Fruit fly (Drosophila melanogaster) whole organism, pupa: Measurements from ENCODE around the gene MBD-R2.
A peak's percentile ranks its signal among the peaks of the same experiment; 100 is the strongest.

Experiments used
- CG10348 ChIP-seq: fragments of 200-800 bp; sonication (Bioruptor generic); IDR thresholded peaks from 2 replicates; pipeline ENCODE4 v1.3.6; 2022; ENCODE audit warnings: missing biosample characterization, missing genetic modification characterization
- CG12605 ChIP-seq: fragments of 200-800 bp; sonication (Bioruptor generic); IDR thresholded peaks from 2 replicates; pipeline ENCODE4 v1.3.6; 2022; ENCODE audit warnings: missing biosample characterization, missing genetic modification characterization
- CG13204 ChIP-seq: fragments of 200-800 bp; sonication (Bioruptor generic); optimal IDR thresholded peaks from 2 replicates; lab custom pipeline; 2018; ENCODE audit warnings: missing biosample characterization, mild to moderate bottlenecking, missing genetic modification characterization, moderate library complexity
- CG14655 ChIP-seq: fragments of 200-800 bp; sonication (Bioruptor generic); optimal IDR thresholded peaks from 3 replicates; lab custom pipeline; 2017; ENCODE audit warnings: mild to moderate bottlenecking, missing biosample characterization, missing genetic modification reagents, missing genetic modification characterization
- CG15710 ChIP-seq: fragments of 200-800 bp; sonication (Bioruptor generic); optimal IDR thresholded peaks from 2 replicates; lab custom pipeline; 2018; ENCODE audit warnings: missing biosample characterization, mild to moderate bottlenecking, missing genetic modification characterization, moderate library complexity
- CG17806 ChIP-seq: fragments of 200-800 bp; sonication (Bioruptor generic); optimal IDR thresholded peaks from 2 replicates; lab custom pipeline; 2018; ENCODE audit warnings: missing biosample characterization, mild to moderate bottlenecking, missing genetic modification characterization, moderate library complexity
- CG32121 ChIP-seq: fragments of 200-800 bp; sonication (Bioruptor generic); IDR thresholded peaks from 2 replicates; pipeline ENCODE4 v1.3.6; 2022; ENCODE audit warnings: missing biosample characterization, missing genetic modification characterization
- CG34367 ChIP-seq: fragments of 200-800 bp; sonication (Bioruptor generic); optimal IDR thresholded peaks from 2 replicates; lab custom pipeline; 2018; ENCODE audit warnings: missing biosample characterization, mild to moderate bottlenecking, missing genetic modification characterization
- CG4496 ChIP-seq: fragments of 200-800 bp; sonication (Bioruptor generic); IDR thresholded peaks from 3 replicates; pipeline ENCODE4 v1.3.6; 2022; ENCODE audit warnings: missing biosample characterization, missing genetic modification characterization
- CG8159 ChIP-seq: fragments of 200-800 bp; sonication (Bioruptor generic); optimal IDR thresholded peaks from 3 replicates; lab custom pipeline; 2018; ENCODE audit warnings: missing biosample characterization, mild to moderate bottlenecking, missing genetic modification characterization, moderate library complexity
- CG8301 ChIP-seq: fragments of 200-800 bp; sonication (Bioruptor generic); optimal IDR thresholded peaks from 2 replicates; lab custom pipeline; 2018; ENCODE audit warnings: missing biosample characterization, mild to moderate bottlenecking, missing genetic modification characterization
- CG9948 ChIP-seq: fragments of 200-800 bp; sonication (Bioruptor generic); optimal IDR thresholded peaks from 2 replicates; lab custom pipeline; 2018; ENCODE audit warnings: missing biosample characterization, mild to moderate bottlenecking, missing genetic modification characterization, moderate library complexity
- D1 ChIP-seq: fragments of 200-800 bp; sonication (Bioruptor generic); optimal IDR thresholded peaks from 2 replicates; lab custom pipeline; 2018; ENCODE audit warnings: missing biosample characterization, mild to moderate bottlenecking, missing genetic modification characterization, moderate library complexity
- EcR ChIP-seq: fragments of 200-800 bp; sonication (Bioruptor generic); optimal IDR thresholded peaks from 3 replicates; lab custom pipeline; 2019; ENCODE audit warnings: missing biosample characterization, missing genetic modification characterization, mild to moderate bottlenecking, moderate library complexity, missing genetic modification reagents
- Ets98B ChIP-seq: fragments of 200-800 bp; sonication (Bioruptor generic); IDR thresholded peaks from 2 replicates; pipeline ENCODE4 v1.3.6; 2022; ENCODE audit warnings: missing biosample characterization, missing genetic modification characterization
- Pif1A ChIP-seq: fragments of 200-800 bp; sonication (Bioruptor generic); optimal IDR thresholded peaks from 3 replicates; lab custom pipeline; 2016; ENCODE audit warnings: missing biosample characterization, missing genetic modification characterization
- Pif1B ChIP-seq: fragments of 200-800 bp; sonication (Bioruptor generic); optimal IDR thresholded peaks from 3 replicates; lab custom pipeline; 2016; ENCODE audit warnings: missing biosample characterization, missing genetic modification characterization
- Snoo ChIP-seq: fragments of 200-800 bp; sonication (Bioruptor generic); optimal IDR thresholded peaks from 3 replicates; lab custom pipeline; 2017; ENCODE audit warnings: missing biosample characterization, mild to moderate bottlenecking, missing genetic modification characterization, inconsistent platforms
- fd96Ca ChIP-seq: fragments of 200-800 bp; sonication (Bioruptor generic); IDR thresholded peaks from 3 replicates; pipeline ENCODE4 v1.3.6; 2022; ENCODE audit warnings: missing biosample characterization, missing genetic modification characterization
- gl ChIP-seq: fragments of 200-800 bp; sonication (Bioruptor generic); optimal IDR thresholded peaks from 2 replicates; lab custom pipeline; 2018; ENCODE audit warnings: missing biosample characterization, mild to moderate bottlenecking, missing genetic modification characterization
- rn ChIP-seq: fragments of 200-800 bp; sonication (Bioruptor generic); IDR thresholded peaks from 2 replicates; pipeline ENCODE4 v1.3.6; 2022; ENCODE audit warnings: missing biosample characterization, missing genetic modification characterization

The MBD-R2 gene

dm6 chr3R:12316420-12316819, 39.6 kb downstream of the MBD-R2 start:
- TF ChIP-seq CG9948: no peak
- TF ChIP-seq fd96Ca: no peak
- no peak for TF ChIP-seq CG14655
- no peak for TF ChIP-seq CG12605 (GFP tag; lab: Robert Waterston, UW)
- TF ChIP-seq CG8301 (tag; lab: Kevin White, UChicago): no peak
- no peak for TF ChIP-seq Pif1B
- TF ChIP-seq CG13204 (GFP tag; lab: Kevin White, UChicago): no peak
- no peak for TF ChIP-seq gl (tag; lab: Kevin White, UChicago)
- no peak for TF ChIP-seq Snoo (tag; lab: Kevin White, UChicago)
- TF ChIP-seq CG10348 (GFP tag; lab: Robert Waterston, UW): no peak
- TF ChIP-seq Pif1A (GFP tag; lab: Kevin White, UChicago): no peak
- TF ChIP-seq CG8159 (tag; lab: Kevin White, UChicago): no peak
- no peak for TF ChIP-seq EcR (GFP tag; lab: Kevin White, UChicago)
- TF ChIP-seq rn (GFP tag; lab: Robert Waterston, UW): no peak
- TF ChIP-seq CG34367 (tag; lab: Kevin White, UChicago): no peak
- no peak for TF ChIP-seq Ets98B
- no peak for TF ChIP-seq CG32121
- TF ChIP-seq CG17806 (tag; lab: Kevin White, UChicago): no peak
- TF ChIP-seq CG4496 (GFP tag; lab: Robert Waterston, UW): no peak

- peak; percentile 37 for TF ChIP-seq CG17806 (tag; lab: Kevin White, UChicago)
- TF ChIP-seq CG8301 (tag; lab: Kevin White, UChicago): peak; percentile 68
- TF ChIP-seq CG9948: peak; percentile 38
- TF ChIP-seq CG13204 (GFP tag; lab: Kevin White, UChicago): no peak
- TF ChIP-seq gl (tag; lab: Kevin White, UChicago): no peak
- TF ChIP-seq D1 (tag; lab: Kevin White, UChicago): no peak
- 0 out of 3 replicates have a peak, but pooled peaks have one; percentile 46 for TF ChIP-seq fd96Ca
- no peak for TF ChIP-seq EcR (GFP tag; lab: Kevin White, UChicago)
- TF ChIP-seq CG8159 (tag; lab: Kevin White, UChicago): peak; percentile 21
- TF ChIP-seq CG12605 (GFP tag; lab: Robert Waterston, UW): peak; percentile 38; the same call in 1 of the 2 replicates
- TF ChIP-seq CG10348 (GFP tag; lab: Robert Waterston, UW): no peak
- no peak for TF ChIP-seq rn (GFP tag; lab: Robert Waterston, UW)
- peak; percentile 83 for TF ChIP-seq CG14655
- no peak for TF ChIP-seq CG34367 (tag; lab: Kevin White, UChicago)
- no peak for TF ChIP-seq CG15710 (tag; lab: Kevin White, UChicago)
- no peak for TF ChIP-seq CG4496 (GFP tag; lab: Robert Waterston, UW)
- TF ChIP-seq Pif1B: peak; percentile 6
- TF ChIP-seq Snoo (tag; lab: Kevin White, UChicago): no peak
Measured at dm6 chr3R:12315455-12315854, 40.6 kb downstream of the MBD-R2 start.

dm6 chr3R:12314236-12314635, 41.8 kb downstream of the MBD-R2 start:
- TF ChIP-seq CG8159 (tag; lab: Kevin White, UChicago) (peak; percentile 88), CG17806 (tag; lab: Kevin White, UChicago) (peak; percentile 86), CG32121 (no peak), CG9948 (peak; percentile 85), CG34367 (tag; lab: Kevin White, UChicago) (peak; percentile 75), CG15710 (tag; lab: Kevin White, UChicago) (peak; percentile 79), fd96Ca (peak; percentile 37; the same call in 1 of the 3 replicates), CG14655 (peak; percentile 71), CG12605 (GFP tag; lab: Robert Waterston, UW) (peak; percentile 14; the same call in 1 of the 2 replicates), Snoo (tag; lab: Kevin White, UChicago) (peak; percentile 77), CG10348 (GFP tag; lab: Robert Waterston, UW) (no peak), gl (tag; lab: Kevin White, UChicago) (peak; percentile 72), CG8301 (tag; lab: Kevin White, UChicago) (peak; percentile 45), EcR (GFP tag; lab: Kevin White, UChicago) (no peak), rn (GFP tag; lab: Robert Waterston, UW) (no peak), Pif1B (peak; percentile 70), D1 (tag; lab: Kevin White, UChicago) (peak; percentile 46), Pif1A (GFP tag; lab: Kevin White, UChicago) (peak; percentile 56), CG13204 (GFP tag; lab: Kevin White, UChicago) (peak; percentile 36), Ets98B (no peak), CG4496 (GFP tag; lab: Robert Waterston, UW) (peak; percentile 59; the same call in 2 of the 3 replicates)

dm6 chr3R:12311053-12311452, 45.0 kb downstream of the MBD-R2 start, which contains the start of gene CG4066:
Gene CG4066 (plus strand): TSS chr3R:12311353.
- no peak for TF ChIP-seq CG13204 (GFP tag; lab: Kevin White, UChicago)
- TF ChIP-seq CG9948: no peak
- TF ChIP-seq gl (tag; lab: Kevin White, UChicago): no peak
- no peak for TF ChIP-seq D1 (tag; lab: Kevin White, UChicago)
- TF ChIP-seq CG34367 (tag; lab: Kevin White, UChicago): no peak
- TF ChIP-seq CG12605 (GFP tag; lab: Robert Waterston, UW): no peak
- no peak for TF ChIP-seq CG32121
- no peak for TF ChIP-seq CG14655
- no peak for TF ChIP-seq Ets98B
- no peak for TF ChIP-seq EcR (GFP tag; lab: Kevin White, UChicago)
- TF ChIP-seq CG17806 (tag; lab: Kevin White, UChicago): no peak
- no peak for TF ChIP-seq Pif1B
- no peak for TF ChIP-seq CG4496 (GFP tag; lab: Robert Waterston, UW)
- no peak for TF ChIP-seq rn (GFP tag; lab: Robert Waterston, UW)
- no peak for TF ChIP-seq Snoo (tag; lab: Kevin White, UChicago)
- TF ChIP-seq CG10348 (GFP tag; lab: Robert Waterston, UW): no peak
- no peak for TF ChIP-seq CG8159 (tag; lab: Kevin White, UChicago)
- TF ChIP-seq Pif1A (GFP tag; lab: Kevin White, UChicago): no peak

- TF ChIP-seq CG12605 (GFP tag; lab: Robert Waterston, UW) (no peak), gl (tag; lab: Kevin White, UChicago) (no peak), CG9948 (no peak), CG4496 (GFP tag; lab: Robert Waterston, UW) (no peak), CG10348 (GFP tag; lab: Robert Waterston, UW) (no peak), CG34367 (tag; lab: Kevin White, UChicago) (no peak), CG8159 (tag; lab: Kevin White, UChicago) (no peak), CG14655 (no peak), fd96Ca (no peak)
Measured at dm6 chr3R:12307569-12307968, 48.5 kb downstream of the MBD-R2 start.
